Worm (Caenorhabditis elegans): ENCODE measurements around the gene clec-21.

Gene clec-21

DNA sequence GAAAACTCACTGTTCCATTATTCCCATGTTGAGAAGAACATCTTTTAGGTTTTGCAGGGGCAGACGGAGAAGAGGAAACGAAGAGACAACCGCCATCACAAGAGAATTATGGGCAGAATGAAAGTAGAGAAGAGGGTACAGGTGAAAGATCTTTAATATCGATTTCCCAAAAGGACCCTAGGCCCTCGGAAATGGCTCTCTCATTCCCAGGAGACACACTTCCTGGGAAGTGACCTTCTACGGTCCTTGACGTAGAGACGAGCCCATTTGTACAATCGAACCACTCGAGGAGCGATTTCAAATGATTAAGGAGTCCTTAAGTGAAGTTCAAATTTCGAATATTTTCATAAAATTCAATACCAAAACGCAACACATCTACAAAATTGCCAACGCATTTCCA lies 13.0 kb downstream of the clec-21 start, which contains the start of gene fbxb-46:
fbxb-46 (minus strand) TSS at position 101 of the 400 bp plus-strand sequence.
- no peak for TF ChIP-seq ceh-83 (GFP tag; optimal IDR thresholded peaks at IDR 0.05)
- TF ChIP-seq ham-2 (GFP tag; optimal IDR thresholded peaks at IDR 0.05): no peak
- no peak for TF ChIP-seq unc-120 (tag; optimal IDR thresholded peaks at IDR 0.05; ENCODE audit: poor library complexity, severe bottlenecking)
- TF ChIP-seq nhr-2 (tag; optimal IDR thresholded peaks at IDR 0.05): no peak
- no peak for TF ChIP-seq flh-1 (GFP tag; optimal IDR thresholded peaks at IDR 0.05)
- TF ChIP-seq unc-39 (tag; optimal IDR thresholded peaks at IDR 0.05): no peak
- TF ChIP-seq drap-1 (GFP tag; optimal IDR thresholded peaks at IDR 0.05): no peak
- no peak for TF ChIP-seq nhr-237 (tag; optimal IDR thresholded peaks at IDR 0.05)
- TF ChIP-seq M03D4.4 (tag; optimal IDR thresholded peaks at IDR 0.05): no peak
- no peak for TF ChIP-seq elt-1 (tag; optimal IDR thresholded peaks at IDR 0.05; ENCODE audit: borderline replicate concordance, insufficient read depth)
- TF ChIP-seq elt-3 (tag; optimal IDR thresholded peaks at IDR 0.05): no peak
- no peak for TF ChIP-seq pha-4 (tag; optimal IDR thresholded peaks at IDR 0.05)
- no peak for TF ChIP-seq hlh-1 (tag; optimal IDR thresholded peaks at IDR 0.05)
- no peak for TF ChIP-seq mls-2 (tag; optimal IDR thresholded peaks at IDR 0.05)
- no peak for TF ChIP-seq bed-3 (GFP tag; optimal IDR thresholded peaks at IDR 0.05)
- no peak for TF ChIP-seq lin-13 (tag; optimal IDR thresholded peaks at IDR 0.05)
- no peak for TF ChIP-seq ces-1 (GFP tag; optimal IDR thresholded peaks at IDR 0.05)
- no peak for TF ChIP-seq sem-2 (GFP tag; optimal IDR thresholded peaks at IDR 0.05)

DNA sequence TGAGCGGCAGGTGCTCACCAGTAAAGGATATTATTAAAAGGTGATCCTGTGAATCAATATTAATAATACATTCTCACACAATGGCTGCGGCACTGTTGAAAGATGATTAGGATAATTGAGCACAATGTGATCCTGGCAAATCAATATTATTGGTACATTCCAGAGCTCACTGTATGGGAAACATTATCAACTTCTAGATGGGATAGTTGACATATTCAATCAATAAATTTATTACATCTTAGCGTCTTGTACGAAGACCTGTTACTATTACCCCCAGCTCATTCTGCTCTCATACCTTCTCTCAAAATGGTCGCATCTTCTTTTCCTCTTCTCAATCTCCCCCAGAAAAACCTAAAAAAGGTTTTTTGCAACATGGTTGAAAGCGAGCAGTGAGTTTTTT lies 15.8 kb downstream of the clec-21 start, which contains the start of gene fbxb-49:
fbxb-49 (plus strand) TSS at position 301 of the 400 bp plus-strand sequence.
- no peak for TF ChIP-seq bed-3 (GFP tag; optimal IDR thresholded peaks at IDR 0.05)
- TF ChIP-seq ceh-39 (tag; optimal IDR thresholded peaks at IDR 0.05): no peak
- TF ChIP-seq ceh-83 (GFP tag; optimal IDR thresholded peaks at IDR 0.05): no peak
- no peak for TF ChIP-seq tbx-8 (GFP tag; optimal IDR thresholded peaks at IDR 0.05)
- TF ChIP-seq snpc-4 (tag; optimal IDR thresholded peaks at IDR 0.05): no peak

DNA sequence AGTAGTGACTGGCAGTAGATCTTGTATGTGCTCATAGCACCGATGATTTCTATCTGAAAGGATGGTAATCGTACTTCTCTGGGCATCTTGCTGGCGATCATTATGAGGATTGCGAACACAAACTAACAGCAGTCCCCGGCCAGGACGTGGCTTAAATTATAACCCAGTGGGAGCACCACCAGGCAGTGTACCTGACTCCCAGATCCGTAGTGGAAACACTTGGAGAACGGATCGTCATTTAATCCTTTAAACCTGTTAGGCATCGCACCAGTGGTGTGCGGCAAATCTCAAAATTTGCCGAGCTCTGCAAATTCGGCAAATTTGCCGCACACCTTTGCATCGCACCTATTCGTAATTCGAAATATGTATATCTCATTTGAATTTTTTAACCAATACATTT lies 16.4 kb downstream of the clec-21 start, which contains the start of gene K05F6.8:
K05F6.8 (minus strand) TSS at position 101 of the 400 bp plus-strand sequence.
- TF ChIP-seq blmp-1 (tag; optimal IDR thresholded peaks at IDR 0.05) (no peak), unc-39 (tag; optimal IDR thresholded peaks at IDR 0.05) (no peak), lin-32 (GFP tag; optimal IDR thresholded peaks at IDR 0.05) (no peak), elt-1 (tag; optimal IDR thresholded peaks at IDR 0.05; ENCODE audit: borderline replicate concordance, insufficient read depth) (no peak), ceh-39 (tag; optimal IDR thresholded peaks at IDR 0.05) (no peak), lin-13 (tag; optimal IDR thresholded peaks at IDR 0.05) (no peak)

DNA sequence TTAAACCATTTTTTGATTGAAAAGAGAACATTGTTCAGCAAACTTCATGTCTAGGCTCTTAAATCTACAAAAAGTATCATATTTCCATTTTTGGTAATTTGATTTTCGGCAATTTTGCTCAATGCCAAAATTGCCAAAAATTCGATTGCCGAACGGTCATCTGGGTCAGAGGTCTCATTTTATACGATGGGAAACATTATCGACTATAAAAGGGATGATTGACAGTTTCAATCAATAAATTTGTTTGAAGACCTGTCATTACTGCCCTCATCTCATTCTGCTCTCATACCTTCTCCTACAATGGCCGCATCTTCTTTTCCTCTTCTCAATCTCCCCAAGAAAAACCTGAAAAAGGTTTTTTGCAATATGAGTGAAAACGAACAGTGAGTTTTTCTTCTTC lies 22.2 kb downstream of the clec-21 start, which contains the start of gene K05F6.14:
K05F6.14 (plus strand) TSS at position 301 of the 400 bp plus-strand sequence.
- TF ChIP-seq elt-1 (tag; optimal IDR thresholded peaks at IDR 0.05; ENCODE audit: borderline replicate concordance, insufficient read depth) (no peak), ceh-43 (GFP tag; optimal IDR thresholded peaks at IDR 0.05) (no peak), nhr-28 (tag; optimal IDR thresholded peaks at IDR 0.05) (no peak), lin-13 (tag; optimal IDR thresholded peaks at IDR 0.05) (no peak), snpc-4 (tag; optimal IDR thresholded peaks at IDR 0.05) (no peak), mls-2 (tag; optimal IDR thresholded peaks at IDR 0.05) (no peak), nhr-2 (tag; optimal IDR thresholded peaks at IDR 0.05) (no peak), drap-1 (GFP tag; optimal IDR thresholded peaks at IDR 0.05) (no peak), unc-62 (GFP tag; optimal IDR thresholded peaks at IDR 0.05) (no peak), flh-1 (GFP tag; optimal IDR thresholded peaks at IDR 0.05) (no peak), unc-120 (tag; optimal IDR thresholded peaks at IDR 0.05; ENCODE audit: poor library complexity, severe bottlenecking) (no peak), sem-2 (GFP tag; optimal IDR thresholded peaks at IDR 0.05) (no peak), cnd-1 (tag; optimal IDR thresholded peaks at IDR 0.05) (no peak), ztf-11 (tag; optimal IDR thresholded peaks at IDR 0.05) (no peak)

DNA sequence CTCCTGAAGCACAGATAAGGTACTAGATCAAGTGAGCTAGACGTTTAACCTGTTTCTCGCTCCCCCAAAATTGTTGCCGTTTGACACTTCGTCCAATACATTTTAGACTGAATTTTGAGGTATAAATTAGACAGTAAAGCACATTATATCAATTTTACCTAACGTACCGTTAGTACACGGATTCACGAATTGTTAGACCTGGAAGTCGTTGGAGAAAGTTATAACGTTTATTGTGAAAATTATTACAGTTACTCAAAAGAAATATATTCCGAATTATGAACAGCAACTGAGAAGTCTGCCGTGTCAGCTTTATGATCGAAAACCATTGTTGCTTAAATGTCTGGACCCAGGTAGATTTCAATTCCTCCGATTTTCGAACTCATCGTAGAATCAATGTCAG lies 23.2 kb downstream of the clec-21 start:
- no peak for TF ChIP-seq mep-1 (tag; optimal IDR thresholded peaks at IDR 0.05)
- no peak for TF ChIP-seq unc-39 (tag; optimal IDR thresholded peaks at IDR 0.05)
- TF ChIP-seq cnd-1 (tag; optimal IDR thresholded peaks at IDR 0.05): no peak
- TF ChIP-seq drap-1 (GFP tag; optimal IDR thresholded peaks at IDR 0.05): no peak
- TF ChIP-seq unc-62 (GFP tag; optimal IDR thresholded peaks at IDR 0.05): no peak
- no peak for TF ChIP-seq lsy-2 (tag; optimal IDR thresholded peaks at IDR 0.05)
- TF ChIP-seq mab-5 (tag; optimal IDR thresholded peaks at IDR 0.05): no peak
- no peak for TF ChIP-seq snpc-4 (tag; optimal IDR thresholded peaks at IDR 0.05)
- no peak for TF ChIP-seq sptf-1 (tag; optimal IDR thresholded peaks at IDR 0.05)
- TF ChIP-seq ztf-11 (tag; optimal IDR thresholded peaks at IDR 0.05): no peak
- TF ChIP-seq unc-120 (tag; optimal IDR thresholded peaks at IDR 0.05; ENCODE audit: poor library complexity, severe bottlenecking): no peak
- TF ChIP-seq pha-4 (tag; optimal IDR thresholded peaks at IDR 0.05): no peak
- TF ChIP-seq lin-32 (GFP tag; optimal IDR thresholded peaks at IDR 0.05): no peak
- no peak for TF ChIP-seq tbx-8 (GFP tag; optimal IDR thresholded peaks at IDR 0.05)
